Fruit fly (Drosophila melanogaster): ENCODE measurements around the gene CG5715.

dm6 chr3R:24272775-24273290 is 21.4 kb downstream of the CG5715 start, which contains the start of gene Orct2:
- TF ChIP-seq EcR (GFP tag; optimal IDR thresholded peaks at IDR 0.05) (no peak), psq (optimal IDR thresholded peaks at IDR 0.05) (no peak), usp (GFP tag; optimal IDR thresholded peaks at IDR 0.05) (no peak)
